Worm (Caenorhabditis elegans) whole organism, L3 larva: Measurements from ENCODE around the gene Y50D4B.1.

ENCODE experiments used
- ZK546.5 ChIP-seq: sonication (generic microtip); optimal IDR thresholded peaks from 2 replicates; lab custom pipeline; 2017; ENCODE audit warnings: missing biosample characterization, missing genetic modification characterization
- ama-1 ChIP-seq: fragments of 150-350 bp; optimal IDR thresholded peaks from 2 replicates; lab custom pipeline; 2018
- ceh-28 ChIP-seq: fragments of 150-350 bp; optimal IDR thresholded peaks from 2 replicates; lab custom pipeline; 2014; ENCODE audit warnings: missing biosample characterization, missing genetic modification reagents, missing genetic modification characterization
- ceh-9 ChIP-seq: sonication (generic microtip); optimal IDR thresholded peaks from 2 replicates; lab custom pipeline; 2018; ENCODE audit warnings: missing biosample characterization, missing genetic modification characterization
- daf-12 ChIP-seq: fragments of 150-350 bp; optimal IDR thresholded peaks from 2 replicates; lab custom pipeline; 2014; ENCODE audit warnings: missing biosample characterization, missing genetic modification reagents, missing genetic modification characterization
- egl-27 ChIP-seq: sonication (generic microtip); optimal IDR thresholded peaks from 4 replicates; lab custom pipeline; 2017; ENCODE audit warnings: missing biosample characterization, missing genetic modification reagents, missing genetic modification characterization
- egl-5 ChIP-seq: fragments of 150-350 bp; optimal IDR thresholded peaks from 2 replicates; lab custom pipeline; 2017; ENCODE audit warnings: missing biosample characterization, missing genetic modification reagents, missing genetic modification characterization, inconsistent platforms
- elt-1 ChIP-seq: fragments of 150-350 bp; optimal IDR thresholded peaks from 2 replicates; lab custom pipeline; 2014; ENCODE audit warnings: missing biosample characterization, missing genetic modification characterization
- elt-2 ChIP-seq: sonication (generic microtip); optimal IDR thresholded peaks from 2 replicates; lab custom pipeline; 2016; ENCODE audit warnings: missing genetic modification reagents, mild to moderate bottlenecking, missing genetic modification characterization, missing compliant biosample characterization
- elt-3 ChIP-seq, 3 experiments: fragments of 150-350 bp in 1 of 3; sonication (generic microtip) in 2 of 3; optimal IDR thresholded peaks; 2 replicates in 2 of 3; 4 replicates in 1 of 3; lab custom pipeline; 2014 to 2017; ENCODE audit warnings: missing biosample characterization in 3 of 3, missing genetic modification characterization in 3 of 3
- fkh-10 ChIP-seq: sonication (generic microtip); optimal IDR thresholded peaks from 2 replicates; lab custom pipeline; 2017; ENCODE audit warnings: missing biosample characterization, missing genetic modification reagents, missing genetic modification characterization
- fkh-2 ChIP-seq: fragments of 150-350 bp; optimal IDR thresholded peaks from 2 replicates; lab custom pipeline; 2014; ENCODE audit warnings: missing biosample characterization, missing genetic modification reagents, missing genetic modification characterization
- hmg-11 ChIP-seq: sonication (generic microtip); optimal IDR thresholded peaks from 2 replicates; lab custom pipeline; 2016; ENCODE audit warnings: missing genetic modification characterization, missing compliant biosample characterization
- jun-1 ChIP-seq: fragments of 150-350 bp; optimal IDR thresholded peaks from 2 replicates; lab custom pipeline; 2014; ENCODE audit warnings: missing biosample characterization, missing genetic modification reagents, missing genetic modification characterization
- lin-15B ChIP-seq: fragments of 150-350 bp; optimal IDR thresholded peaks from 2 replicates; lab custom pipeline; 2014; ENCODE audit warnings: missing biosample characterization, missing genetic modification characterization
- lin-39 ChIP-seq: fragments of 150-350 bp; optimal IDR thresholded peaks from 2 replicates; lab custom pipeline; 2018; ENCODE audit warnings: missing biosample characterization, missing genetic modification reagents, missing genetic modification characterization
- lsy-12 ChIP-seq: sonication (generic microtip); optimal IDR thresholded peaks from 2 replicates; lab custom pipeline; 2016; ENCODE audit warnings: mild to moderate bottlenecking, missing genetic modification characterization, missing compliant biosample characterization
- mdl-1 ChIP-seq: fragments of 150-350 bp; optimal IDR thresholded peaks from 2 replicates; lab custom pipeline; 2014; ENCODE audit warnings: missing biosample characterization, missing genetic modification characterization
- mml-1 ChIP-seq: fragments of 150-350 bp; sonication (generic microtip); optimal IDR thresholded peaks from 3 replicates; lab custom pipeline; 2014; ENCODE audit warnings: missing biosample characterization, missing genetic modification characterization
- nfya-1 ChIP-seq: sonication (generic microtip); optimal IDR thresholded peaks from 2 replicates; lab custom pipeline; 2017; ENCODE audit warnings: missing genetic modification characterization, mild to moderate bottlenecking, missing compliant biosample characterization, antibody characterized with exemption, moderate library complexity; ENCODE audit not compliant: insufficient read depth
- nhr-11 ChIP-seq: fragments of 150-350 bp; optimal IDR thresholded peaks from 2 replicates; lab custom pipeline; 2014; ENCODE audit warnings: missing biosample characterization, missing genetic modification characterization
- nhr-23 ChIP-seq: fragments of 150-350 bp; optimal IDR thresholded peaks from 2 replicates; lab custom pipeline; 2014; ENCODE audit warnings: missing biosample characterization, missing genetic modification reagents, missing genetic modification characterization
- nhr-25 ChIP-seq: sonication (generic microtip); optimal IDR thresholded peaks from 2 replicates; lab custom pipeline; 2017; ENCODE audit warnings: missing biosample characterization, missing genetic modification characterization
- nhr-28 ChIP-seq: fragments of 150-350 bp; optimal IDR thresholded peaks from 2 replicates; lab custom pipeline; 2014; ENCODE audit warnings: missing biosample characterization, missing genetic modification characterization
- nhr-43 ChIP-seq: sonication (generic microtip); optimal IDR thresholded peaks from 2 replicates; lab custom pipeline; 2016; ENCODE audit warnings: mild to moderate bottlenecking, missing genetic modification characterization, missing compliant biosample characterization; ENCODE audit not compliant: poor library complexity, severe bottlenecking
- nhr-76 ChIP-seq: fragments of 150-350 bp; sonication (generic microtip); optimal IDR thresholded peaks from 5 replicates; lab custom pipeline; 2014; ENCODE audit warnings: missing biosample characterization, missing genetic modification characterization
- nhr-77 ChIP-seq: fragments of 150-350 bp; optimal IDR thresholded peaks from 2 replicates; lab custom pipeline; 2014; ENCODE audit warnings: missing biosample characterization, missing genetic modification characterization
- pha-4 ChIP-seq: fragments of 150-350 bp; optimal IDR thresholded peaks from 2 replicates; lab custom pipeline; 2014; ENCODE audit warnings: missing biosample characterization, missing genetic modification reagents, missing genetic modification characterization
- pqm-1 ChIP-seq: fragments of 150-350 bp; optimal IDR thresholded peaks from 2 replicates; lab custom pipeline; 2017; ENCODE audit warnings: missing biosample characterization, missing genetic modification characterization, inconsistent platforms
- sea-2 ChIP-seq: fragments of 150-350 bp; sonication (generic microtip); optimal IDR thresholded peaks from 4 replicates; lab custom pipeline; 2014; ENCODE audit warnings: missing biosample characterization, missing genetic modification reagents, missing genetic modification characterization
- skn-1 ChIP-seq: fragments of 150-350 bp; optimal IDR thresholded peaks from 2 replicates; lab custom pipeline; 2014; ENCODE audit warnings: missing biosample characterization, missing genetic modification characterization
- snpc-4 ChIP-seq: fragments of 150-350 bp; optimal IDR thresholded peaks from 2 replicates; lab custom pipeline; 2014; ENCODE audit warnings: missing biosample characterization, missing genetic modification characterization
- tbx-2 ChIP-seq: sonication (generic microtip); optimal IDR thresholded peaks from 2 replicates; lab custom pipeline; 2016; ENCODE audit warnings: mild to moderate bottlenecking, missing genetic modification characterization, missing compliant biosample characterization
- unc-62 ChIP-seq: fragments of 150-350 bp; sonication (generic microtip); optimal IDR thresholded peaks from 4 replicates; lab custom pipeline; 2014; ENCODE audit warnings: missing biosample characterization, missing genetic modification reagents, missing genetic modification characterization
- ztf-11 ChIP-seq: fragments of 150-350 bp; optimal IDR thresholded peaks from 2 replicates; lab custom pipeline; 2014; ENCODE audit warnings: missing biosample characterization, missing genetic modification characterization
- ztf-4 ChIP-seq: fragments of 150-350 bp; optimal IDR thresholded peaks from 2 replicates; lab custom pipeline; 2014; ENCODE audit warnings: missing biosample characterization, missing genetic modification characterization

Y50D4B.1 gene

DNA sequence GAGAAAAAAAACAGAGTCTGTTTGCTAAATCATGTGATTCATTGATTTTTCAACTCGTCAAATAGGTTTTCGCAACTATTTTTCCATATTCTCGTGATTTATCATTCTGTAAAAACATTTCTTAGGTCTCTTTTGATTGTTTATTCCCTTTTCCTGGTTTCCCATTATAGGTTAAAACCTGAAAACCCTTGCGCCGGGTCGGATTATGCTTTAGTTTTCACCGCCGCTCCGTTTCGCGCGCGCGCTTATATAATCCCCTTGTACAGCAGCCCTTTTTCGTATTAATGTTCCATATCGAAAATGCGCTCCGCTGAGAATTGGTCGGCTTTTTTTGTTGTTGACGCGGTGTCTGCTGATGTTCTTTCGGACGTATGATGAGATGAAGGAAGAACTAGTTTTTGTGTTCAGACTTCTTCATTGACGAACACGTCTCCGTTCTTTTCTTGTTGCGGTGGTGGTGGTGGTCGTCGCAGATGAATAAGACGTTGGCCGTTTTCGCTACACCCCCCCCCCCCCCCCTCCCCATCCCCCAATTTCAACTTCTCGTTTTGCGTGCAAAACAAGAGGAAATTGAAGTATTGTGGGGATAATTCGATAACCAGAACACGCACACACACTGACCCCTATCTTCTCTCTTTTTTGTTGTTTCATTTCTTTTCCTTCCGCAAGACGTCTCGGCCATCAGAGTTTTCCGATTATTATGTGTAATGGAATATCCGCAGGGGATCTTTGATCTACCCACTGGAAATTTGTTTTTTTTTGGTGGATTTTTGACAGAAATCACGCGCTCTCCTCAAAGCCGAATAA is 41.9 kb downstream of the Y50D4B.1 start:
- TF ChIP-seq elt-3 (tag; optimal IDR thresholded peaks at IDR 0.05; lab: Kevin White, UChicago) (no peak), nhr-43 (tag; lab: Kevin White, UChicago) (peak; percentile 42), unc-62 (GFP tag; lab: Kevin White, UChicago) (no peak), mdl-1 (tag; lab: Kevin White, UChicago) (no peak), fkh-10 (GFP tag; lab: Kevin White, UChicago) (no peak), nfya-1 (no peak), nhr-23 (peak; percentile 85), ZK546.5 (tag; lab: Kevin White, UChicago) (no peak), hmg-11 (no peak), ztf-11 (tag; lab: Kevin White, UChicago) (no peak), ama-1 (lab: Kevin White, UChicago) (peak; percentile 75), elt-1 (tag; lab: Kevin White, UChicago) (no peak), pha-4 (tag; lab: Kevin White, UChicago) (no peak), daf-12 (tag; lab: Kevin White, UChicago) (no peak), nhr-25 (tag; lab: Kevin White, UChicago) (peak; percentile 46), elt-2 (tag; lab: Kevin White, UChicago) (no peak), ceh-9 (tag; lab: Kevin White, UChicago) (no peak), egl-27 (tag; lab: Kevin White, UChicago) (no peak), skn-1 (tag; lab: Kevin White, UChicago) (no peak), ztf-4 (tag; lab: Kevin White, UChicago) (no peak), lin-15B (tag; lab: Kevin White, UChicago) (peak; percentile 42), sea-2 (no peak), fkh-2 (tag; lab: Kevin White, UChicago) (no peak), lsy-12 (tag; lab: Kevin White, UChicago) (no peak), pqm-1 (tag; lab: Kevin White, UChicago) (no peak), snpc-4 (tag; lab: Kevin White, UChicago) (peak; percentile 19)

DNA sequence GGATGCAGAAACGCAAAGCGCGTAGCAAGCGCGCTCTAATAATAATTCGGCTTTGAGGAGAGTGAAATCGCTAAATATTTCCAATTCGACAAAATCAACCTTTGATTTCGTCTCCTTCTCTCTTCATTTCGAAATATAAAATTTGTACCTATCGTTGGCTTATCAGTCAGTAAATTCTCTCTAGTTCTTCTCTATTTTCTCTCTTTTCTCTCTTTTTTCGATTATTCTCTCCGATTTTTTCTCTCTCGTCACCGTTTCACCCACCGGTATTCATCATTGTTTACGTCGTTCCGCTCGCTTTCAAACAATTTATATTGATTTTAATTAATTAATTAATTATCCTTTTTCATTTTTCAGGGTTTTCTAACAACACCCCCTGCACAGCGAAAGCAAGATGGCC is 43.2 kb downstream of the Y50D4B.1 start, which contains the start of gene cmd-1:
cmd-1 (plus strand) TSS at position 358 of the 400 bp plus-strand sequence.
- peak; percentile 7 for TF ChIP-seq nhr-43 (tag; lab: Kevin White, UChicago)
- TF ChIP-seq ztf-4 (tag; lab: Kevin White, UChicago): peak; percentile 50
- peak; percentile 26 for TF ChIP-seq lin-15B (tag; lab: Kevin White, UChicago)
- peak; percentile 7 for TF ChIP-seq nfya-1
- peak; percentile 48 for TF ChIP-seq elt-2 (tag; lab: Kevin White, UChicago)
- TF ChIP-seq elt-1 (tag; lab: Kevin White, UChicago): no peak
- peak; percentile 4 for TF ChIP-seq nhr-23
- TF ChIP-seq ztf-11 (tag; lab: Kevin White, UChicago): no peak

- TF ChIP-seq daf-12 (tag; lab: Kevin White, UChicago) (no peak), nhr-11 (no peak), tbx-2 (tag; lab: Kevin White, UChicago) (no peak), nhr-77 (no peak), egl-27 (tag; lab: Kevin White, UChicago) (no peak), elt-3 (tag; optimal IDR thresholded peaks at IDR 0.05; lab: Kevin White, UChicago) (no peak), pqm-1 (tag; lab: Kevin White, UChicago) (no peak), mml-1 (tag; lab: Kevin White, UChicago) (no peak)
- TF ChIP-seq, all 47 proteins: peak for 0
Observed at ce11 chrV:1156431-1156830, 43.7 kb downstream of the Y50D4B.1 start.

ce11 chrV:1157443-1157842 is 44.7 kb downstream of the Y50D4B.1 start:
- TF ChIP-seq jun-1 (tag; lab: Kevin White, UChicago): no peak
- no peak for TF ChIP-seq nhr-28 (tag; lab: Kevin White, UChicago)
- TF ChIP-seq lsy-12 (tag; lab: Kevin White, UChicago): no peak
- TF ChIP-seq ztf-11 (tag; lab: Kevin White, UChicago): no peak
- no peak for TF ChIP-seq lin-39 (tag; lab: Kevin White, UChicago)
- no peak for TF ChIP-seq fkh-2 (tag; lab: Kevin White, UChicago)
- TF ChIP-seq nhr-76 (tag; lab: Kevin White, UChicago): no peak
- TF ChIP-seq ceh-9 (tag; lab: Kevin White, UChicago): no peak
- no peak for TF ChIP-seq pqm-1 (tag; lab: Kevin White, UChicago)
- no peak for TF ChIP-seq egl-5 (tag; lab: Kevin White, UChicago)
- TF ChIP-seq ama-1 (lab: Kevin White, UChicago): no peak
- TF ChIP-seq ceh-28: no peak
